Worm (Caenorhabditis elegans) whole organism, L1 larva: ENCODE measurements around the gene F59G1.4.

Experiments used
- blmp-1 ChIP-seq: fragments of 150-350 bp; optimal IDR thresholded peaks from 2 replicates; lab custom pipeline; 2014; ENCODE audit warnings: missing biosample characterization, missing genetic modification characterization
- ceh-8 ChIP-seq: fragments of 200-800 bp; sonication (Bioruptor generic); optimal IDR thresholded peaks from 2 replicates; lab custom pipeline; 2018; ENCODE audit warnings: mild to moderate bottlenecking, missing genetic modification characterization, moderate library complexity, missing compliant biosample characterization
- ceh-82 ChIP-seq, 3 experiments: fragments of 150-350 bp in 1 of 3; sonication (generic microtip) in 2 of 3; optimal IDR thresholded peaks; 2 replicates each; lab custom pipeline; 2014 to 2017; ENCODE audit warnings: missing biosample characterization in 3 of 3, missing genetic modification characterization in 3 of 3
- jun-1 ChIP-seq: fragments of 150-350 bp; optimal IDR thresholded peaks from 2 replicates; lab custom pipeline; 2014; ENCODE audit warnings: missing biosample characterization, missing genetic modification reagents, missing genetic modification characterization
- mdl-1 ChIP-seq, 2 experiments: fragments of 150-350 bp; optimal IDR thresholded peaks; 2 replicates each; lab custom pipeline; 2014 to 2017; ENCODE audit warnings: missing biosample characterization in 2 of 2, missing genetic modification characterization in 2 of 2, inconsistent platforms in 1 of 2
- nhr-90 ChIP-seq: sonication (generic microtip); optimal IDR thresholded peaks from 2 replicates; lab custom pipeline; 2016; ENCODE audit warnings: mild to moderate bottlenecking, missing genetic modification characterization, missing compliant biosample characterization; ENCODE audit not compliant: poor library complexity
- pqm-1 ChIP-seq: sonication (generic microtip); optimal IDR thresholded peaks from 3 replicates; lab custom pipeline; 2017; ENCODE audit warnings: missing biosample characterization, missing genetic modification characterization
- snpc-4 ChIP-seq: fragments of 150-350 bp; optimal IDR thresholded peaks from 2 replicates; lab custom pipeline; 2014; ENCODE audit warnings: missing biosample characterization, missing genetic modification characterization
- unc-130 ChIP-seq: fragments of 150-350 bp; optimal IDR thresholded peaks from 2 replicates; lab custom pipeline; 2017; ENCODE audit warnings: missing biosample characterization, missing genetic modification characterization, inconsistent platforms
- unc-62 ChIP-seq: fragments of 150-350 bp; optimal IDR thresholded peaks from 2 replicates; lab custom pipeline; 2014; ENCODE audit warnings: missing biosample characterization, missing genetic modification reagents, missing genetic modification characterization
- zag-1 ChIP-seq: fragments of 150-350 bp; optimal IDR thresholded peaks from 2 replicates; lab custom pipeline; 2014; ENCODE audit warnings: missing biosample characterization, missing genetic modification characterization
- ztf-11 ChIP-seq, 2 experiments: sonication (generic microtip); optimal IDR thresholded peaks; 2 replicates each; lab custom pipeline; 2016 to 2017; ENCODE audit warnings: missing genetic modification characterization in 2 of 2, missing biosample characterization in 1 of 2, missing compliant biosample characterization in 1 of 2

DNA sequence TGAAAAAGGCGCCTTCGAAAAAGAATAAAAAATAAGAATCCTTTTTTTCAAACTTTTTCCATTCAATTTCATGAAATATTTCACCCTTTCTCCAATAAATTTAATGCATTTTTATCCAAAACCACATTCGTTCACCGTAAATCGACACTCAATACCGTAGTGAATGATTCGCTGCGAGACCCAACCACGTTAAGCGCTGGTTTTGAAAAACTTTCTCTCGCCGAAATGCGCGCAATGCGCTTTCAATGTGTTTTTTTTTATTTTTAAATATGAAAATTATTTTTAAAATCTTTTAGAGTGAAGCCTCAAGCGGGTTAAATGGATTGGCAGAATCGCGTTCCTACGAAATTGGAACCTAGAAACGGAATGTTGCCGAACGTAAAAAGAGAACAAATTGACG lies 10.3 kb downstream of the F59G1.4 start, which contains the start of gene F59G1.8:
- TF ChIP-seq zag-1 (no peak), ztf-11 (tag; optimal IDR thresholded peaks at IDR 0.05; lab: Kevin White, UChicago) (no peak), snpc-4 (tag; lab: Kevin White, UChicago) (no peak), unc-62 (no peak), unc-130 (no peak), jun-1 (no peak), ceh-8 (no peak), pqm-1 (no peak), ceh-82 (tag; optimal IDR thresholded peaks at IDR 0.05; lab: Kevin White, UChicago) (no peak), mdl-1 (tag; optimal IDR thresholded peaks at IDR 0.05; lab: Kevin White, UChicago) (no peak), nhr-90 (no peak), blmp-1 (no peak)
